Worm (Caenorhabditis elegans): ENCODE data around the gene pes-5.

The pes-5 gene

ce11 chrII:11816475-11816874 lies 13.3 kb downstream of the pes-5 start, which contains the start of gene pap-3:
TSS of gene pap-3 (minus strand) at chrII:11816575.
- TF ChIP-seq lin-13 (GFP tag; optimal IDR thresholded peaks at IDR 0.05) (no peak), aha-1 (tag) (no peak), ctbp-1 (GFP tag; IDR thresholded peaks at IDR 0.05) (no peak), zip-11 (GFP tag; IDR thresholded peaks at IDR 0.05) (no peak), vab-7 (GFP tag; IDR thresholded peaks at IDR 0.05) (no peak), duxl-1 (tag; optimal IDR thresholded peaks at IDR 0.05; ENCODE audit: poor library complexity) (no peak), mes-2 (tag; optimal IDR thresholded peaks at IDR 0.05; ENCODE audit: poor library complexity, severe bottlenecking) (no peak), jun-1 (tag; optimal IDR thresholded peaks at IDR 0.05) (no peak), nhr-28 (tag; optimal IDR thresholded peaks at IDR 0.05) (no peak), F44E2.7 (GFP tag; IDR thresholded peaks at IDR 0.05) (no peak), nhr-48 (tag; optimal IDR thresholded peaks at IDR 0.05) (no peak), Y48G9A.11 (GFP tag; IDR thresholded peaks at IDR 0.05) (no peak), nhr-76 (tag; optimal IDR thresholded peaks at IDR 0.05) (no peak), nhr-25 (tag; optimal IDR thresholded peaks at IDR 0.05; ENCODE audit: borderline replicate concordance, insufficient read depth) (no peak), ceh-62 (tag; optimal IDR thresholded peaks at IDR 0.05) (no peak), daf-12 (tag; optimal IDR thresholded peaks at IDR 0.05) (no peak), nhr-6 (tag; optimal IDR thresholded peaks at IDR 0.05) (no peak), egl-27 (tag; optimal IDR thresholded peaks at IDR 0.05) (no peak), set-16 (GFP tag; IDR thresholded peaks at IDR 0.05) (no peak), T26A8.4 (GFP tag; IDR thresholded peaks at IDR 0.05) (no peak)

DNA sequence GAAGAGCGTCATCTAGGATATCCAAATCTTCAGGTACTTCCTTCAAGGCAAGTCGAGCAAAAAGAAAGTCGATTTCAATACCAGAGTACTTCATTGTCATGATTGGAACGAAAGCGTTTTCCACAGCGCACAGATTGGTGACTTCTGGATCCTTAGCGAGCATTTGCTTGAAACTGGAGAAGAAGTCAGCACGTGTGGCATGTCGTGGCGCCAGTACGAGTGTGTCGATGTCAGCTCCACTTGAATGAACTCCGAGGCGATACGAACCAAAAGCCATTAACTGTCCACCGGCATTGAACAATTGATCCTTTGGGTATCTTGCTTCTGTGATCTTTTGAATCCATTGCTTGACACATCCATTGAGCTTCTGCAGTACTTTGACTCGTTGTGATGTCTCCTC lies 13.8 kb downstream of the pes-5 start:
- TF ChIP-seq aha-1 (tag) (peak; percentile 80), unc-62 (GFP tag; optimal IDR thresholded peaks at IDR 0.05 in 1 of 2) (peak in 1 of 2 experiments; percentile 98), unc-62 (tag; optimal IDR thresholded peaks at IDR 0.05) (no peak), dmd-6 (GFP tag; IDR thresholded peaks at IDR 0.05) (no peak), zip-11 (GFP tag; IDR thresholded peaks at IDR 0.05) (no peak)

ce11 chrII:11813895-11814369 lies 15.9 kb downstream of the pes-5 start, which contains the start of gene F43G6.8:
TSS of gene F43G6.8 (minus strand) at chrII:11814092.
- TF ChIP-seq daf-8 (GFP tag; IDR thresholded peaks at IDR 0.05) (no peak), hlh-11 (tag; optimal IDR thresholded peaks at IDR 0.05) (peak; percentile 74), dpl-1 (GFP tag; optimal IDR thresholded peaks at IDR 0.05) (peak; percentile 24), nhr-28 (tag; optimal IDR thresholded peaks at IDR 0.05) (peak; percentile 53), ama-1 (optimal IDR thresholded peaks at IDR 0.05) (peak; percentile 73), nhr-11 (tag; optimal IDR thresholded peaks at IDR 0.05) (peak; percentile 80), zip-11 (GFP tag; IDR thresholded peaks at IDR 0.05) (no peak), spr-1 (tag; optimal IDR thresholded peaks at IDR 0.05) (no peak), F10B5.3 (tag; optimal IDR thresholded peaks at IDR 0.05) (no peak), F37D6.2 (tag; optimal IDR thresholded peaks at IDR 0.05) (no peak), nhr-6 (tag; optimal IDR thresholded peaks at IDR 0.05) (peak; percentile 23), daf-16 (GFP tag; optimal IDR thresholded peaks at IDR 0.05) (no peak), daf-16 (tag; optimal IDR thresholded peaks at IDR 0.05) (peak; percentile 2), aha-1 (tag) (peak; percentile 75), mep-1 (tag; optimal IDR thresholded peaks at IDR 0.05) (peak; percentile 56), hlh-30 (tag; optimal IDR thresholded peaks at IDR 0.05; ENCODE audit: insufficient read depth) (peak; percentile 95), mdl-1 (tag; optimal IDR thresholded peaks at IDR 0.05) (peak in 1 of 2 experiments; percentile 74), hmg-1.1 (GFP tag; IDR thresholded peaks at IDR 0.05) (peak; percentile 64), ztf-7 (tag; optimal IDR thresholded peaks at IDR 0.05) (no peak), hif-1 (tag; optimal IDR thresholded peaks at IDR 0.05) (peak in 1 of 2 experiments; percentile 48), daf-12 (tag; optimal IDR thresholded peaks at IDR 0.05) (no peak), dmd-8 (GFP tag; IDR thresholded peaks at IDR 0.05) (0 out of 2 replicates have a peak, but pooled peaks have one; percentile 18), nhr-102 (tag; optimal IDR thresholded peaks at IDR 0.05) (no peak), nhr-77 (tag; optimal IDR thresholded peaks at IDR 0.05) (no peak), mes-2 (tag; optimal IDR thresholded peaks at IDR 0.05; ENCODE audit: poor library complexity, severe bottlenecking) (peak; percentile 36)
